Fruit fly (Drosophila melanogaster) whole organism, prepupa: ENCODE measurements around the gene Pex23.
A peak's percentile ranks its signal among the peaks of the same experiment; 100 is the strongest.

ENCODE experiments used
- Blimp-1 ChIP-seq: fragments of 200-800 bp; sonication (Bioruptor generic); optimal IDR thresholded peaks from 3 replicates; lab custom pipeline; 2017; ENCODE audit warnings: missing biosample characterization, missing genetic modification characterization, mild to moderate bottlenecking, moderate library complexity, missing genetic modification reagents
- CG10669 ChIP-seq: fragments of 200-800 bp; sonication (Bioruptor generic); optimal IDR thresholded peaks from 3 replicates; lab custom pipeline; 2018; ENCODE audit warnings: missing biosample characterization, mild to moderate bottlenecking, missing genetic modification characterization, moderate library complexity
- CG11294 ChIP-seq: fragments of 200-800 bp; sonication (Bioruptor generic); IDR thresholded peaks from 2 replicates; pipeline ENCODE4 v1.3.6; 2022; ENCODE audit warnings: missing biosample characterization, missing genetic modification characterization
- CG11902 ChIP-seq: fragments of 200-800 bp; sonication (Bioruptor generic); optimal IDR thresholded peaks from 3 replicates; lab custom pipeline; 2016; ENCODE audit warnings: missing biosample characterization, missing genetic modification characterization
- CG15336 ChIP-seq: fragments of 200-800 bp; sonication (Bioruptor generic); IDR thresholded peaks from 2 replicates; pipeline ENCODE4 v1.3.6; 2022; ENCODE audit warnings: missing biosample characterization, missing genetic modification characterization
- CG16779 ChIP-seq: fragments of 200-800 bp; sonication (Bioruptor generic); optimal IDR thresholded peaks from 3 replicates; lab custom pipeline; 2017; ENCODE audit warnings: missing biosample characterization, mild to moderate bottlenecking, missing genetic modification characterization
- CG3032 ChIP-seq: fragments of 200-800 bp; optimal IDR thresholded peaks from 2 replicates; lab custom pipeline; 2019; ENCODE audit warnings: missing biosample characterization, mild to moderate bottlenecking, missing genetic modification characterization, moderate library complexity
- CG32006 ChIP-seq: fragments of 200-800 bp; sonication (Bioruptor generic); optimal IDR thresholded peaks from 3 replicates; lab custom pipeline; 2017; ENCODE audit warnings: missing biosample characterization, mild to moderate bottlenecking, missing genetic modification characterization
- CG34406 ChIP-seq: fragments of 200-800 bp; sonication (Bioruptor generic); optimal IDR thresholded peaks from 3 replicates; lab custom pipeline; 2016; ENCODE audit warnings: missing biosample characterization, missing genetic modification characterization
- CG3919 ChIP-seq: fragments of 200-800 bp; sonication (Bioruptor generic); optimal IDR thresholded peaks from 3 replicates; lab custom pipeline; 2016; ENCODE audit warnings: missing biosample characterization, missing genetic modification characterization
- CG4318 ChIP-seq: fragments of 200-800 bp; sonication (Bioruptor generic); optimal IDR thresholded peaks from 3 replicates; lab custom pipeline; 2017; ENCODE audit warnings: missing biosample characterization, mild to moderate bottlenecking, missing genetic modification characterization
- CG6276 ChIP-seq: fragments of 200-800 bp; sonication (Bioruptor generic); optimal IDR thresholded peaks from 2 replicates; lab custom pipeline; 2017; ENCODE audit warnings: missing biosample characterization, mild to moderate bottlenecking, missing genetic modification characterization
- CG6792 ChIP-seq: fragments of 200-800 bp; sonication (Bioruptor generic); optimal IDR thresholded peaks from 3 replicates; lab custom pipeline; 2016; ENCODE audit warnings: missing biosample characterization, missing genetic modification characterization
- CG6808 ChIP-seq: fragments of 200-800 bp; sonication (Bioruptor generic); optimal IDR thresholded peaks from 3 replicates; lab custom pipeline; 2017; ENCODE audit warnings: missing biosample characterization, missing genetic modification characterization, mild to moderate bottlenecking, moderate library complexity, missing genetic modification reagents
- CG8119 ChIP-seq: fragments of 200-800 bp; sonication (Bioruptor generic); IDR thresholded peaks from 3 replicates; pipeline ENCODE4 v1.3.6; 2022; ENCODE audit warnings: missing biosample characterization, missing genetic modification characterization
- CG8319 ChIP-seq: fragments of 200-800 bp; sonication (Bioruptor generic); optimal IDR thresholded peaks from 3 replicates; lab custom pipeline; 2016; ENCODE audit warnings: missing biosample characterization, missing genetic modification characterization
- CG9139 ChIP-seq: fragments of 200-800 bp; sonication (Bioruptor generic); optimal IDR thresholded peaks from 3 replicates; lab custom pipeline; 2017; ENCODE audit warnings: missing biosample characterization, mild to moderate bottlenecking, missing genetic modification characterization
- Eip75B ChIP-seq: fragments of 200-800 bp; sonication (Bioruptor generic); optimal IDR thresholded peaks from 3 replicates; lab custom pipeline; 2016; ENCODE audit warnings: missing biosample characterization, missing genetic modification characterization
- Eip78C ChIP-seq: fragments of 200-800 bp; sonication (Bioruptor generic); peaks from one replicate; lab custom pipeline; 2016; ENCODE audit warnings: missing biosample characterization, missing genetic modification characterization
- Eip93F ChIP-seq: fragments of 200-800 bp; sonication (Bioruptor generic); optimal IDR thresholded peaks from 2 replicates; lab custom pipeline; 2016; ENCODE audit warnings: missing biosample characterization, mild to moderate bottlenecking, missing genetic modification characterization
- Gug ChIP-seq: fragments of 200-800 bp; sonication (Bioruptor generic); IDR thresholded peaks from 2 replicates; pipeline ENCODE4 v1.3.6; 2022; ENCODE audit warnings: missing biosample characterization, missing genetic modification characterization
- Hr4 ChIP-seq: fragments of 200-800 bp; sonication (Bioruptor generic); optimal IDR thresholded peaks from 3 replicates; lab custom pipeline; 2016; ENCODE audit warnings: missing biosample characterization, missing genetic modification characterization
- OdsH ChIP-seq: fragments of 200-800 bp; sonication (Bioruptor generic); optimal IDR thresholded peaks from 3 replicates; lab custom pipeline; 2016; ENCODE audit warnings: missing biosample characterization, missing genetic modification characterization
- Smox ChIP-seq: fragments of 200-800 bp; sonication (Bioruptor generic); optimal IDR thresholded peaks from 3 replicates; lab custom pipeline; 2016; ENCODE audit warnings: missing biosample characterization, missing genetic modification characterization
- Sox14 ChIP-seq: fragments of 200-800 bp; sonication (Bioruptor generic); optimal IDR thresholded peaks from 3 replicates; lab custom pipeline; 2016; ENCODE audit warnings: missing biosample characterization, missing genetic modification characterization
- achi ChIP-seq: fragments of 200-800 bp; sonication (Bioruptor generic); optimal IDR thresholded peaks from 3 replicates; lab custom pipeline; 2016; ENCODE audit warnings: missing biosample characterization, missing genetic modification characterization
- cyc ChIP-seq: fragments of 200-800 bp; sonication (Bioruptor generic); optimal IDR thresholded peaks from 3 replicates; lab custom pipeline; 2016; ENCODE audit warnings: missing biosample characterization, missing genetic modification characterization
- dac ChIP-seq: fragments of 200-800 bp; sonication (Bioruptor generic); optimal IDR thresholded peaks from 2 replicates; lab custom pipeline; 2017; ENCODE audit warnings: missing biosample characterization, mild to moderate bottlenecking, missing genetic modification characterization
- eg ChIP-seq: fragments of 200-800 bp; sonication (Bioruptor generic); IDR thresholded peaks from 3 replicates; pipeline ENCODE4 v1.3.6; 2022; ENCODE audit warnings: missing biosample characterization, missing genetic modification characterization
- fd59A ChIP-seq: fragments of 200-800 bp; sonication (Bioruptor generic); optimal IDR thresholded peaks from 2 replicates; lab custom pipeline; 2017; ENCODE audit warnings: missing biosample characterization, mild to moderate bottlenecking, missing genetic modification characterization, missing genetic modification reagents
- fd85E ChIP-seq: fragments of 200-800 bp; sonication (Bioruptor generic); optimal IDR thresholded peaks from 3 replicates; lab custom pipeline; 2016; ENCODE audit warnings: missing biosample characterization, missing genetic modification characterization
- lz ChIP-seq: fragments of 200-800 bp; sonication (Bioruptor generic); optimal IDR thresholded peaks from 3 replicates; lab custom pipeline; 2016; ENCODE audit warnings: missing biosample characterization, missing genetic modification characterization
- pdm3 ChIP-seq: fragments of 200-800 bp; sonication (Bioruptor generic); optimal IDR thresholded peaks from 3 replicates; lab custom pipeline; 2016; ENCODE audit warnings: missing biosample characterization, missing genetic modification characterization
- salr ChIP-seq, 2 experiments: fragments of 200-800 bp; sonication (Bioruptor generic); optimal IDR thresholded peaks; 3 replicates each; lab custom pipeline; 2016 to 2018; ENCODE audit warnings: missing biosample characterization in 2 of 2, missing genetic modification characterization in 2 of 2, mild to moderate bottlenecking in 1 of 2
- spab ChIP-seq: fragments of 200-800 bp; sonication (Bioruptor generic); optimal IDR thresholded peaks from 2 replicates; lab custom pipeline; 2017; ENCODE audit warnings: missing biosample characterization, mild to moderate bottlenecking, missing genetic modification characterization, missing genetic modification reagents
- ss ChIP-seq, 2 experiments: fragments of 200-800 bp; sonication (Bioruptor generic); optimal IDR thresholded peaks; 2 replicates in 1 of 2; 3 replicates in 1 of 2; lab custom pipeline; 2017 to 2018; ENCODE audit warnings: mild to moderate bottlenecking in 2 of 2, missing biosample characterization in 2 of 2, missing genetic modification characterization in 2 of 2, moderate library complexity in 1 of 2
- svp ChIP-seq: fragments of 200-800 bp; sonication (Bioruptor generic); peaks from one replicate; lab custom pipeline; 2016; ENCODE audit warnings: missing biosample characterization, missing genetic modification characterization
- topi ChIP-seq: fragments of 200-800 bp; sonication (Bioruptor generic); optimal IDR thresholded peaks from 3 replicates; lab custom pipeline; 2016; ENCODE audit warnings: missing biosample characterization, missing genetic modification characterization
- vri ChIP-seq: fragments of 200-800 bp; sonication (Bioruptor generic); optimal IDR thresholded peaks from 3 replicates; lab custom pipeline; 2016; ENCODE audit warnings: missing biosample characterization, mild to moderate bottlenecking, missing genetic modification characterization

The Pex23 gene

dm6 chr3L:20302081-20302630 lies at the start of gene Pex23 (continued):
- TF ChIP-seq ss (GFP tag; optimal IDR thresholded peaks at IDR 0.05; lab: Kevin White, UChicago) (no peak), CG11294 (GFP tag; lab: Robert Waterston, UW) (peak; percentile 58; the same call in 1 of the 2 replicates), CG9139 (GFP tag; lab: Kevin White, UChicago) (no peak), topi (GFP tag; lab: Kevin White, UChicago) (peak; percentile 74), CG10669 (no peak), CG11902 (GFP tag; lab: Kevin White, UChicago) (peak; percentile 69), CG15336 (GFP tag; lab: Robert Waterston, UW) (0 out of 2 replicates have a peak, but pooled peaks have one; percentile 46), vri (GFP tag; lab: Kevin White, UChicago) (no peak)

- TF ChIP-seq CG16779 (tag; lab: Kevin White, UChicago) (no peak), Sox14 (GFP tag; lab: Kevin White, UChicago) (peak; percentile 87), CG8119 (GFP tag; lab: Robert Waterston, UW) (0 out of 3 replicates have a peak, but pooled peaks have one; percentile 32), pdm3 (GFP tag; lab: Kevin White, UChicago) (no peak), fd59A (GFP tag; lab: Kevin White, UChicago) (no peak), svp (peak; percentile 89), Eip78C (GFP tag; lab: Kevin White, UChicago) (peak; percentile 73), CG3919 (no peak), CG8319 (no peak), CG32006 (GFP tag; lab: Kevin White, UChicago) (no peak), topi (GFP tag; lab: Kevin White, UChicago) (no peak), Gug (no peak), vri (GFP tag; lab: Kevin White, UChicago) (peak; percentile 25), CG3032 (tag; lab: Kevin White, UChicago) (no peak), eg (GFP tag; lab: Robert Waterston, UW) (no peak), Eip75B (peak; percentile 13), CG15336 (GFP tag; lab: Robert Waterston, UW) (peak; percentile 22; the same call in 1 of the 2 replicates)
Observed at dm6 chr3L:20349333-20349924, 47.5 kb upstream of the Pex23 start.

- peak; percentile 35 for TF ChIP-seq Eip78C (GFP tag; lab: Kevin White, UChicago)
- TF ChIP-seq CG8119 (GFP tag; lab: Robert Waterston, UW) = no peak
- no peak for TF ChIP-seq fd59A (GFP tag; lab: Kevin White, UChicago)
- TF ChIP-seq, all 60 proteins: peak for 1
Observed at dm6 chr3L:20348581-20349093, 46.7 kb upstream of the Pex23 start.

dm6 chr3L:20347762-20348580 lies 46.0 kb upstream of the Pex23 start, which contains the start of the genes Rbbp5 and eRF1:
Gene Rbbp5, minus strand, starts transcription at chr3L:20347942.
Gene eRF1, plus strand, starts transcription at chr3L:20348355.
- TF ChIP-seq ss (GFP tag; optimal IDR thresholded peaks at IDR 0.05; lab: Kevin White, UChicago) (peak in 1 of 2 experiments; percentile 1), salr (GFP tag; optimal IDR thresholded peaks at IDR 0.05; lab: Kevin White, UChicago) (no peak), OdsH (GFP tag; lab: Kevin White, UChicago) (peak; percentile 79), CG11294 (GFP tag; lab: Robert Waterston, UW) (peak; percentile 45; the same call in 1 of the 2 replicates), eg (GFP tag; lab: Robert Waterston, UW) (no peak; the same call in 2 of the 3 replicates), fd59A (GFP tag; lab: Kevin White, UChicago) (no peak), lz (peak; percentile 66), achi (GFP tag; lab: Kevin White, UChicago) (peak; percentile 58), spab (GFP tag; lab: Kevin White, UChicago) (no peak), Smox (GFP tag; lab: Kevin White, UChicago) (peak; percentile 71), dac (no peak), CG3032 (tag; lab: Kevin White, UChicago) (peak; percentile 76), CG8319 (peak; percentile 36), CG8119 (GFP tag; lab: Robert Waterston, UW) (no peak), CG4318 (GFP tag; lab: Kevin White, UChicago) (no peak), Blimp-1 (no peak), CG15336 (GFP tag; lab: Robert Waterston, UW) (no peak; the same call in none of the 2 replicates), Eip93F (GFP tag; lab: Kevin White, UChicago) (peak; percentile 24), CG6276 (GFP tag; lab: Kevin White, UChicago) (peak; percentile 24), CG34406 (GFP tag; lab: Kevin White, UChicago) (peak; percentile 31), CG6792 (peak; percentile 64), CG6808 (GFP tag; lab: Kevin White, UChicago) (no peak), CG3919 (peak; percentile 73), cyc (peak; percentile 72), CG11902 (GFP tag; lab: Kevin White, UChicago) (peak; percentile 60), fd85E (GFP tag; lab: Kevin White, UChicago) (no peak), CG9139 (GFP tag; lab: Kevin White, UChicago) (peak; percentile 4), vri (GFP tag; lab: Kevin White, UChicago) (no peak), Hr4 (GFP tag; lab: Kevin White, UChicago) (peak; percentile 73)
